Fruit fly (Drosophila melanogaster): Measurements from ENCODE around the gene Rab7.

DNA sequence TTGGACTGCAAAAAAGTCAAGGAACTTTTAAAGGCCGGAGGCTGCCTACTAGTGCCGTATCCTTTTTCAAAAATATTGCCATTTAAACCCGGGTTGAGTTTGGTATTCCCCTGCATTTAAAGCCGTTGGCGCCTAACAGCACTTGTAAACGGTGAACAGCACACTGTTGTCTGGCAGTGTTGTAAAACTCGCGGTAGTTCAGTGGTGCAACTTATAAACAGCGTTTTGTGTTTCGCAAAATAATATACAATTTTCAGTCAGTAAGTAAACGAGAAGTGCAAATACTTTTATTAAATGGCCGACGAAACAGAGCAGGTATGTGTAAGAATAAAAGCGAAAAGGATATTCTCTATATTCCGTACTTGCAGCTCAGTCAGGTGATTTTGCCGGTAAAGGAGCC lies 3.4 kb downstream of the Rab7 start, which contains the start of gene LSm3:
- TF ChIP-seq usp (GFP tag; optimal IDR thresholded peaks at IDR 0.05), result no peak
- no peak for TF ChIP-seq pan (optimal IDR thresholded peaks at IDR 0.05)
- no peak for TF ChIP-seq CG8478 (optimal IDR thresholded peaks at IDR 0.05)
- TF ChIP-seq Dll (optimal IDR thresholded peaks at IDR 0.05), result no peak
- no peak for TF ChIP-seq psq (optimal IDR thresholded peaks at IDR 0.05)
- no peak for TF ChIP-seq EcR (GFP tag; optimal IDR thresholded peaks at IDR 0.05)
